Worm (Caenorhabditis elegans) whole organism, L4/young adult: ENCODE results near the gene fdgt-2.

ENCODE experiments used
- dao-5 ChIP-seq: sonication (generic microtip); optimal IDR thresholded peaks from 2 replicates; lab custom pipeline; 2016; ENCODE audit warnings: missing genotype, missing genetic modification characterization, moderate library complexity, missing compliant biosample characterization
- him-1 ChIP-seq: sonication (generic microtip); optimal IDR thresholded peaks from 2 replicates; lab custom pipeline; 2016; ENCODE audit warnings: missing genotype, missing genetic modification reagents, missing genetic modification characterization, missing compliant biosample characterization

DNA sequence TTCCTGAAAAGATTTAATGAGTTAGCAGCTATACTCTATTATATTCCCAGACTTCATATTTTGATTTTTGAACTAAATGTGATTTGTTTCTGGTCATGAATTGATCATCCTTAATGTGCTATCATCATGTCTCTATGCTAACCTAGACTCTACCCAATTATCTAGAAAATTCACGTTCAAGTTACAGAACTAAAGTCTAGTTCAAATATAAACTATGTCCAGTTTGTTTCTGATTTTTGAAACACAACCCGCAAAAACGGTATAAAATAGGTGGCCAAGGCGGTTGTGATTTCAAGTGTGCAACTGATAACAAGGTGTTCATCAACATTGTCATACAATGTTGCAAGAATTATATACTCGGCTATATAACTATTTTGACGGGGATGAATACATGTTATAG lies 26.7 kb upstream of the fdgt-2 start, which contains the start of gene F49E12.10:
- TF ChIP-seq him-1: no peak
- TF ChIP-seq dao-5 (tag; lab: Kevin White, UChicago): no peak
